Fruit fly (Drosophila melanogaster) whole organism, embryonic: ENCODE measurements around the gene CG10598.

Experiments
- ATbp ChIP-seq: fragments of 200-800 bp; sonication (Bioruptor generic); optimal IDR thresholded peaks from 2 replicates; lab custom pipeline; 2017; ENCODE audit warnings: missing biosample characterization, mild to moderate bottlenecking, missing genetic modification characterization, missing genetic modification reagents
- B-H1 ChIP-seq: fragments of 200-800 bp; sonication (Bioruptor generic); IDR thresholded peaks from 3 replicates; pipeline ENCODE4 v1.3.6; 2022; ENCODE audit warnings: missing biosample characterization, missing genetic modification characterization
- CG11504 ChIP-seq: fragments of 200-800 bp; sonication (Bioruptor generic); optimal IDR thresholded peaks from 3 replicates; lab custom pipeline; 2019; ENCODE audit warnings: missing biosample characterization, mild to moderate bottlenecking, missing genetic modification characterization, moderate library complexity
- CG11696 ChIP-seq: fragments of 200-800 bp; sonication (Bioruptor generic); IDR thresholded peaks from 2 replicates; pipeline ENCODE4 v1.3.6; 2022; ENCODE audit warnings: missing biosample characterization, missing genetic modification characterization
- CG12104 ChIP-seq: fragments of 200-800 bp; sonication (Bioruptor generic); optimal IDR thresholded peaks from 3 replicates; lab custom pipeline; 2016; ENCODE audit warnings: missing biosample characterization, missing genetic modification characterization
- CG12942 ChIP-seq: fragments of 200-800 bp; sonication (Bioruptor generic); optimal IDR thresholded peaks from 3 replicates; lab custom pipeline; 2016; ENCODE audit warnings: missing biosample characterization, missing genetic modification characterization
- CG13123 ChIP-seq: fragments of 200-800 bp; sonication (Bioruptor generic); optimal IDR thresholded peaks from 2 replicates; lab custom pipeline; 2016; ENCODE audit warnings: missing biosample characterization, missing genetic modification characterization
- CG16813 ChIP-seq: fragments of 200-800 bp; sonication (Bioruptor generic); IDR thresholded peaks from 3 replicates; pipeline ENCODE4 v1.3.6; 2022; ENCODE audit warnings: missing biosample characterization, missing genetic modification characterization; ENCODE audit not compliant: partially characterized antibody
- CG2116 ChIP-seq: fragments of 200-800 bp; sonication (Bioruptor generic); optimal IDR thresholded peaks from 3 replicates; lab custom pipeline; 2018; ENCODE audit warnings: missing biosample characterization, mild to moderate bottlenecking, missing genetic modification characterization
- CG2889 ChIP-seq: fragments of 200-800 bp; sonication (Bioruptor generic); IDR thresholded peaks from 3 replicates; pipeline ENCODE4 v1.3.6; 2022; ENCODE audit warnings: missing biosample characterization, missing genetic modification characterization
- CG31224 ChIP-seq: fragments of 200-800 bp; sonication (Bioruptor generic); IDR thresholded peaks from 2 replicates; pipeline ENCODE4 v1.3.6; 2022; ENCODE audit warnings: missing biosample characterization, missing genetic modification characterization
- CG4707 ChIP-seq: fragments of 200-800 bp; sonication (Bioruptor generic); optimal IDR thresholded peaks from 2 replicates; lab custom pipeline; 2018; ENCODE audit warnings: missing biosample characterization, mild to moderate bottlenecking, missing genetic modification characterization, moderate library complexity
- CG4854 ChIP-seq: fragments of 200-800 bp; sonication (Bioruptor generic); optimal IDR thresholded peaks from 2 replicates; lab custom pipeline; 2016; ENCODE audit warnings: missing biosample characterization, missing genetic modification characterization, inconsistent platforms
- CG6689 ChIP-seq: fragments of 200-800 bp; sonication (Bioruptor generic); IDR thresholded peaks from 2 replicates; pipeline ENCODE4 v1.3.6; 2022; ENCODE audit warnings: missing biosample characterization, missing genetic modification characterization
- CG6791 ChIP-seq: fragments of 200-800 bp; sonication (Bioruptor generic); IDR thresholded peaks from 3 replicates; pipeline ENCODE4 v1.3.6; 2022; ENCODE audit warnings: missing biosample characterization, missing genetic modification characterization; ENCODE audit not compliant: partially characterized antibody
- CG8478 ChIP-seq: fragments of >200 bp; optimal IDR thresholded peaks from 2 replicates; lab custom pipeline; 2018
- CG9609 ChIP-seq: fragments of 200-800 bp; sonication (Bioruptor generic); optimal IDR thresholded peaks from 3 replicates; lab custom pipeline; 2016; ENCODE audit warnings: missing biosample characterization, missing genetic modification characterization
- Eip74EF ChIP-seq, 2 experiments: fragments of 200-800 bp in 1 of 2; fragments of >200 bp in 1 of 2; sonication (Bioruptor generic) in 1 of 2; optimal IDR thresholded peaks; 2 replicates each; lab custom pipeline; 2017 to 2019; ENCODE audit warnings: missing biosample characterization in 2 of 2, missing genetic modification characterization in 2 of 2, mild to moderate bottlenecking in 1 of 2, moderate library complexity in 1 of 2
- GATAe ChIP-seq: fragments of 200-800 bp; sonication (Bioruptor generic); conservative IDR thresholded peaks from 2 replicates; pipeline ENCODE4 v1.3.6; 2022; ENCODE audit warnings: missing biosample characterization, missing genetic modification characterization
- Max ChIP-seq: fragments of 200-800 bp; sonication (Bioruptor generic); optimal IDR thresholded peaks from 2 replicates; lab custom pipeline; 2016; ENCODE audit warnings: missing biosample characterization, mild to moderate bottlenecking, missing genetic modification characterization
- Pdp1 ChIP-seq, 2 experiments: fragments of 200-800 bp; sonication (Bioruptor generic); optimal IDR thresholded peaks; 3 replicates each; lab custom pipeline; 2016; ENCODE audit warnings: missing biosample characterization in 2 of 2, missing genetic modification characterization in 2 of 2, mild to moderate bottlenecking in 1 of 2, moderate library complexity in 1 of 2
- Vsx1 ChIP-seq: fragments of 200-800 bp; sonication (Bioruptor generic); optimal IDR thresholded peaks from 2 replicates; lab custom pipeline; 2017; ENCODE audit warnings: missing biosample characterization, mild to moderate bottlenecking, missing genetic modification characterization, missing genetic modification reagents
- Xrp1 ChIP-seq: fragments of 200-800 bp; sonication (Bioruptor generic); IDR thresholded peaks from 2 replicates; pipeline ENCODE4 v1.3.6; 2022; ENCODE audit warnings: missing biosample characterization, missing genetic modification characterization
- ase ChIP-seq: fragments of 200-800 bp; sonication (Bioruptor generic); IDR thresholded peaks from 3 replicates; pipeline ENCODE4 v1.3.6; 2022; ENCODE audit warnings: missing biosample characterization, missing genetic modification characterization
- bigmax ChIP-seq: fragments of 200-800 bp; sonication (Bioruptor generic); optimal IDR thresholded peaks from 2 replicates; lab custom pipeline; 2018; ENCODE audit warnings: missing biosample characterization, mild to moderate bottlenecking, missing genetic modification characterization
- cas ChIP-seq: fragments of 200-800 bp; sonication (Bioruptor generic); IDR thresholded peaks from 2 replicates; pipeline ENCODE4 v1.3.6; 2022; ENCODE audit warnings: missing biosample characterization, missing genetic modification characterization
- cg ChIP-seq: fragments of 200-800 bp; sonication (Bioruptor generic); optimal IDR thresholded peaks from 3 replicates; lab custom pipeline; 2019; ENCODE audit warnings: missing biosample characterization, mild to moderate bottlenecking, missing genetic modification characterization, moderate library complexity
- chinmo ChIP-seq: fragments of 200-800 bp; sonication (Bioruptor generic); IDR thresholded peaks from 4 replicates; pipeline ENCODE4 v1.3.6; 2022; ENCODE audit warnings: missing biosample characterization, missing genetic modification characterization; ENCODE audit not compliant: partially characterized antibody
- chn ChIP-seq: fragments of 200-800 bp; sonication (Bioruptor generic); optimal IDR thresholded peaks from 2 replicates; lab custom pipeline; 2016; ENCODE audit warnings: missing biosample characterization, missing genetic modification characterization
- crc ChIP-seq: fragments of 200-800 bp; sonication (Bioruptor generic); optimal IDR thresholded peaks from 2 replicates; lab custom pipeline; 2016; ENCODE audit warnings: missing biosample characterization, missing genetic modification characterization
- emc ChIP-seq: fragments of 200-800 bp; sonication (Bioruptor generic); optimal IDR thresholded peaks from 2 replicates; lab custom pipeline; 2016; ENCODE audit warnings: missing biosample characterization, missing genetic modification characterization
- exex ChIP-seq: fragments of 200-800 bp; sonication (Bioruptor generic); optimal IDR thresholded peaks from 4 replicates; lab custom pipeline; 2018; ENCODE audit warnings: missing biosample characterization, mild to moderate bottlenecking, missing genetic modification characterization, moderate library complexity
- fd3F ChIP-seq: fragments of 200-800 bp; sonication (Bioruptor generic); optimal IDR thresholded peaks from 2 replicates; lab custom pipeline; 2018; ENCODE audit warnings: missing biosample characterization, mild to moderate bottlenecking, missing genetic modification characterization, moderate library complexity
- grn ChIP-seq: fragments of 200-800 bp; sonication (Bioruptor generic); optimal IDR thresholded peaks from 3 replicates; lab custom pipeline; 2017; ENCODE audit warnings: missing biosample characterization, missing genetic modification characterization
- gro ChIP-seq: fragments of 200-800 bp; sonication (Bioruptor generic); optimal IDR thresholded peaks from 2 replicates; lab custom pipeline; 2016; ENCODE audit warnings: missing biosample characterization, missing genetic modification characterization
- gsb-n ChIP-seq: fragments of 200-800 bp; sonication (Bioruptor generic); optimal IDR thresholded peaks from 3 replicates; lab custom pipeline; 2018; ENCODE audit warnings: missing biosample characterization, mild to moderate bottlenecking, missing genetic modification characterization
- h ChIP-seq: fragments of >200 bp; optimal IDR thresholded peaks from 2 replicates; lab custom pipeline; 2017
- lola ChIP-seq, 3 experiments: fragments of >200 bp in 2 of 3; fragments of 200-800 bp in 1 of 3; sonication (Bioruptor generic) in 1 of 3; optimal IDR thresholded peaks; 2 replicates each; lab custom pipeline; 2017 to 2019; ENCODE audit warnings: missing biosample characterization in 3 of 3, missing genetic modification characterization in 3 of 3, mild to moderate bottlenecking in 1 of 3, moderate library complexity in 1 of 3
- odd ChIP-seq: fragments of 200-800 bp; sonication (Bioruptor generic); optimal IDR thresholded peaks from 2 replicates; lab custom pipeline; 2017; ENCODE audit warnings: missing biosample characterization, mild to moderate bottlenecking, missing genetic modification characterization
- org-1 ChIP-seq: fragments of 200-800 bp; sonication (Bioruptor generic); optimal IDR thresholded peaks from 2 replicates; lab custom pipeline; 2017; ENCODE audit warnings: missing biosample characterization, missing genetic modification characterization
- peb ChIP-seq: fragments of 200-800 bp; sonication (Bioruptor generic); IDR thresholded peaks from 2 replicates; pipeline ENCODE4 v1.3.6; 2022; ENCODE audit warnings: missing biosample characterization, missing genetic modification characterization
- pita ChIP-seq: fragments of 200-800 bp; sonication (Bioruptor generic); optimal IDR thresholded peaks from 2 replicates; lab custom pipeline; 2017; ENCODE audit warnings: missing biosample characterization, mild to moderate bottlenecking, missing genetic modification characterization
- pros ChIP-seq: fragments of 200-800 bp; sonication (Bioruptor generic); optimal IDR thresholded peaks from 3 replicates; lab custom pipeline; 2019; ENCODE audit warnings: missing biosample characterization, mild to moderate bottlenecking, missing genetic modification characterization, moderate library complexity
- sd ChIP-seq: fragments of 200-800 bp; sonication (Bioruptor generic); optimal IDR thresholded peaks from 3 replicates; lab custom pipeline; 2018; ENCODE audit warnings: missing biosample characterization, mild to moderate bottlenecking, missing genetic modification characterization, moderate library complexity
- sens-2 ChIP-seq: fragments of 200-800 bp; sonication (Bioruptor generic); IDR thresholded peaks from 2 replicates; pipeline ENCODE4 v1.3.6; 2022; ENCODE audit warnings: missing biosample characterization, missing genetic modification characterization
- slp2 ChIP-seq: fragments of 200-800 bp; sonication (Bioruptor generic); optimal IDR thresholded peaks from 2 replicates; lab custom pipeline; 2016; ENCODE audit warnings: missing biosample characterization, missing genetic modification characterization
- sqz ChIP-seq: fragments of 200-800 bp; sonication (Bioruptor generic); optimal IDR thresholded peaks from 3 replicates; lab custom pipeline; 2018; ENCODE audit warnings: missing biosample characterization, mild to moderate bottlenecking, missing genetic modification characterization
- tx ChIP-seq: fragments of 200-800 bp; sonication (Bioruptor generic); optimal IDR thresholded peaks from 2 replicates; lab custom pipeline; 2016; ENCODE audit warnings: missing biosample characterization, missing genetic modification characterization

CG10598 gene

dm6 chrX:17186432-17186831 lies 40.2 kb downstream of the CG10598 start:
- peak; percentile 87 for TF ChIP-seq grn (GFP tag; lab: Kevin White, UChicago)
- TF ChIP-seq sd (tag; lab: Kevin White, UChicago): peak; percentile 12
- TF ChIP-seq sqz (GFP tag; lab: Kevin White, UChicago): peak; percentile 24
- no peak for TF ChIP-seq CG13123
- no peak for TF ChIP-seq h (lab: Kevin White, UChicago)
- TF ChIP-seq Vsx1: peak; percentile 11
- no peak for TF ChIP-seq ase
- TF ChIP-seq Pdp1 (GFP tag; optimal IDR thresholded peaks at IDR 0.05; lab: Kevin White, UChicago): peak in 1 of 2 experiments; percentile 59
- no peak for TF ChIP-seq pros (GFP tag; lab: Kevin White, UChicago)
- TF ChIP-seq exex (tag; lab: Kevin White, UChicago): peak; percentile 46
- TF ChIP-seq Eip74EF (GFP tag; optimal IDR thresholded peaks at IDR 0.05; lab: Kevin White, UChicago): peak in 1 of 2 experiments; percentile 8
- TF ChIP-seq tx (GFP tag; lab: Kevin White, UChicago): no peak
- 0 out of 4 replicates have a peak, but pooled peaks have one; percentile 31 for TF ChIP-seq chinmo (GFP tag; lab: Robert Waterston, UW)
- TF ChIP-seq cg: peak; percentile 0

- TF ChIP-seq GATAe (no peak), CG11696 (GFP tag; lab: Robert Waterston, UW) (no peak), CG12942 (no peak), CG12104 (GFP tag; lab: Kevin White, UChicago) (no peak), lola (GFP tag; optimal IDR thresholded peaks at IDR 0.05; lab: Kevin White, UChicago) (no peak), CG2116 (GFP tag; lab: Kevin White, UChicago) (no peak), ATbp (GFP tag; lab: Kevin White, UChicago) (no peak), CG31224 (GFP tag; lab: Robert Waterston, UW) (no peak), org-1 (no peak), bigmax (GFP tag; lab: Kevin White, UChicago) (no peak), CG4707 (GFP tag; lab: Kevin White, UChicago) (no peak), chn (GFP tag; lab: Kevin White, UChicago) (no peak), fd3F (GFP tag; lab: Kevin White, UChicago) (no peak), B-H1 (GFP tag; lab: Robert Waterston, UW) (no peak), cas (GFP tag; lab: Robert Waterston, UW) (no peak), CG16813 (GFP tag; lab: Robert Waterston, UW) (no peak)
These were observed 43.2 kb downstream of the CG10598 start for dm6 chrX:17183486-17183885.

- no peak for TF ChIP-seq pita (GFP tag; lab: Kevin White, UChicago)
- no peak for TF ChIP-seq CG6791 (GFP tag; lab: Robert Waterston, UW)
- no peak for TF ChIP-seq gro (GFP tag; lab: Kevin White, UChicago)
- no peak for TF ChIP-seq sens-2 (GFP tag; lab: Robert Waterston, UW)
- peak; percentile 45; the same call in 1 of the 2 replicates for TF ChIP-seq Xrp1 (GFP tag; lab: Robert Waterston, UW)
- no peak for TF ChIP-seq peb (GFP tag; lab: Robert Waterston, UW)
- no peak for TF ChIP-seq CG4854 (GFP tag; lab: Kevin White, UChicago)
- peak; percentile 61 for TF ChIP-seq CG11504 (tag; lab: Kevin White, UChicago)
- no peak for TF ChIP-seq CG8478 (lab: Kevin White, UChicago)
- no peak for TF ChIP-seq odd
- no peak for TF ChIP-seq crc
- TF ChIP-seq slp2 (GFP tag; lab: Kevin White, UChicago): no peak
- no peak for TF ChIP-seq CG6689 (GFP tag; lab: Robert Waterston, UW)
- no peak for TF ChIP-seq emc
- TF ChIP-seq CG2889 (GFP tag; lab: Robert Waterston, UW): no peak
- no peak for TF ChIP-seq gsb-n (tag; lab: Kevin White, UChicago)
- no peak for TF ChIP-seq CG9609 (GFP tag; lab: Kevin White, UChicago)
- no peak for TF ChIP-seq Max (GFP tag; lab: Kevin White, UChicago)
These were observed 45.1 kb downstream of the CG10598 start for dm6 chrX:17181264-17182198.
